Fruit fly (Drosophila melanogaster): Measurements from ENCODE around the gene HisRS.

The HisRS gene

dm6 chrX:18565630-18566319 lies 50.5 kb downstream of the HisRS start (continued):
- TF ChIP-seq lov (optimal IDR thresholded peaks at IDR 0.05) (no peak), lov (GFP tag; IDR thresholded peaks at IDR 0.05) (no peak), Med (GFP tag) (peak; percentile 78), CG30020 (tag; optimal IDR thresholded peaks at IDR 0.05) (no peak), CG12744 (GFP tag; optimal IDR thresholded peaks at IDR 0.05) (no peak), Gsc (GFP tag; IDR thresholded peaks at IDR 0.05) (no peak), CG12659 (GFP tag; optimal IDR thresholded peaks at IDR 0.05) (no peak), Nf-YA (GFP tag; IDR thresholded peaks at IDR 0.05) (no peak), Bteb2 (GFP tag; optimal IDR thresholded peaks at IDR 0.05) (no peak), Atf3 (GFP tag; optimal IDR thresholded peaks at IDR 0.05) (no peak), Dll (GFP tag; IDR thresholded peaks at IDR 0.05; ENCODE audit: partially characterized antibody) (peak; percentile 48; the same call in 3 of the 4 replicates), cwo (GFP tag; optimal IDR thresholded peaks at IDR 0.05) (no peak), Dbx (GFP tag; IDR thresholded peaks at IDR 0.05) (no peak), B-H1 (GFP tag; IDR thresholded peaks at IDR 0.05) (no peak; the same call in 2 of the 3 replicates), fd102C (GFP tag; optimal IDR thresholded peaks at IDR 0.05) (no peak), MTF-1 (GFP tag; optimal IDR thresholded peaks at IDR 0.05; ENCODE audit: borderline replicate concordance) (no peak), HLH4C (GFP tag; IDR thresholded peaks at IDR 0.05; ENCODE audit: partially characterized antibody) (no peak), lilli (GFP tag; optimal IDR thresholded peaks at IDR 0.05) (no peak), CG13296 (GFP tag; optimal IDR thresholded peaks at IDR 0.05) (no peak), ara (GFP tag; IDR thresholded peaks at IDR 0.05) (no peak), lab (GFP tag; optimal IDR thresholded peaks at IDR 0.05) (no peak), D (optimal IDR thresholded peaks at IDR 0.05) (no peak), D (GFP tag; optimal IDR thresholded peaks at IDR 0.05) (no peak), CG2116 (GFP tag; optimal IDR thresholded peaks at IDR 0.05) (no peak), lbe (GFP tag; optimal IDR thresholded peaks at IDR 0.05) (no peak), CG12219 (GFP tag; optimal IDR thresholded peaks at IDR 0.05) (no peak), gsb-n (tag; optimal IDR thresholded peaks at IDR 0.05) (peak; percentile 20), slou (GFP tag; optimal IDR thresholded peaks at IDR 0.05) (no peak), da (GFP tag; optimal IDR thresholded peaks at IDR 0.05) (no peak), nau (GFP tag; optimal IDR thresholded peaks at IDR 0.05) (no peak), sc (optimal IDR thresholded peaks at IDR 0.05) (no peak), sc (GFP tag; optimal IDR thresholded peaks at IDR 0.05) (no peak), pb (GFP tag; optimal IDR thresholded peaks at IDR 0.05) (no peak), sens (GFP tag) (no peak), Hr78 (GFP tag; optimal IDR thresholded peaks at IDR 0.05) (no peak), CG4854 (GFP tag; optimal IDR thresholded peaks at IDR 0.05) (no peak), CG9437 (GFP tag; optimal IDR thresholded peaks at IDR 0.05) (no peak), Abd-B (GFP tag; optimal IDR thresholded peaks at IDR 0.05) (peak; percentile 5), ERR (GFP tag; optimal IDR thresholded peaks at IDR 0.05) (no peak), CG12236 (GFP tag; optimal IDR thresholded peaks at IDR 0.05) (no peak), Mes4 (GFP tag; optimal IDR thresholded peaks at IDR 0.05) (no peak), fd96Cb (tag; optimal IDR thresholded peaks at IDR 0.05) (no peak), trh (GFP tag; optimal IDR thresholded peaks at IDR 0.05) (no peak), Vsx1 (GFP tag; optimal IDR thresholded peaks at IDR 0.05) (no peak), dpn (GFP tag; optimal IDR thresholded peaks at IDR 0.05) (no peak), D19B (GFP tag; optimal IDR thresholded peaks at IDR 0.05) (no peak), Xrp1 (GFP tag; IDR thresholded peaks at IDR 0.05) (peak; percentile 70; the same call in 1 of the 2 replicates), CG6854 (GFP tag; optimal IDR thresholded peaks at IDR 0.05) (no peak), Optix (GFP tag; IDR thresholded peaks at IDR 0.05) (no peak), shn (GFP tag; optimal IDR thresholded peaks at IDR 0.05) (no peak), CG6813 (GFP tag; optimal IDR thresholded peaks at IDR 0.05) (no peak)
